Fruit fly (Drosophila melanogaster) whole organism, embryonic: ENCODE measurements around the gene CG7781.
A peak's percentile ranks its signal among the peaks of the same experiment; 100 is the strongest.

ENCODE experiments used
- Abd-B ChIP-seq: fragments of 200-800 bp; sonication (Bioruptor generic); optimal IDR thresholded peaks from 2 replicates; lab custom pipeline; 2018; ENCODE audit warnings: missing biosample characterization, mild to moderate bottlenecking, missing genetic modification characterization, moderate library complexity
- CG10267 ChIP-seq: fragments of 200-800 bp; sonication (Bioruptor generic); optimal IDR thresholded peaks from 2 replicates; lab custom pipeline; 2018; ENCODE audit warnings: missing biosample characterization, mild to moderate bottlenecking, missing genetic modification characterization, moderate library complexity
- CG10274 ChIP-seq: fragments of 200-800 bp; sonication (Bioruptor generic); optimal IDR thresholded peaks from 3 replicates; lab custom pipeline; 2017; ENCODE audit warnings: missing biosample characterization, mild to moderate bottlenecking, missing genetic modification characterization
- CG10321 ChIP-seq: fragments of 200-800 bp; sonication (Bioruptor generic); IDR thresholded peaks from 2 replicates; pipeline ENCODE4 v1.3.6; 2022; ENCODE audit warnings: missing biosample characterization, missing genetic modification characterization
- CG10565 ChIP-seq: fragments of 200-800 bp; sonication (Bioruptor generic); optimal IDR thresholded peaks from 3 replicates; lab custom pipeline; 2016; ENCODE audit warnings: missing biosample characterization, mild to moderate bottlenecking, missing genetic modification characterization
- CG10979 ChIP-seq: fragments of 200-800 bp; sonication (Bioruptor generic); optimal IDR thresholded peaks from 2 replicates; lab custom pipeline; 2018; ENCODE audit warnings: missing biosample characterization, mild to moderate bottlenecking, missing genetic modification characterization, moderate library complexity
- CG11398 ChIP-seq: fragments of 200-800 bp; sonication (Bioruptor generic); optimal IDR thresholded peaks from 2 replicates; lab custom pipeline; 2016; ENCODE audit warnings: missing biosample characterization, missing genetic modification characterization
- CG11560 ChIP-seq: fragments of 200-800 bp; sonication (Bioruptor generic); IDR thresholded peaks from 3 replicates; pipeline ENCODE4 v1.3.6; 2022; ENCODE audit warnings: missing biosample characterization, missing genetic modification characterization
- CG11696 ChIP-seq: fragments of 200-800 bp; sonication (Bioruptor generic); IDR thresholded peaks from 2 replicates; pipeline ENCODE4 v1.3.6; 2022; ENCODE audit warnings: missing biosample characterization, missing genetic modification characterization
- CG12219 ChIP-seq: fragments of 200-800 bp; sonication (Bioruptor generic); optimal IDR thresholded peaks from 3 replicates; lab custom pipeline; 2018; ENCODE audit warnings: missing biosample characterization, mild to moderate bottlenecking, missing genetic modification characterization
- CG16863 ChIP-seq: fragments of 200-800 bp; sonication (Bioruptor generic); optimal IDR thresholded peaks from 3 replicates; lab custom pipeline; 2016; ENCODE audit warnings: missing biosample characterization, missing genetic modification characterization
- CG2199 ChIP-seq: fragments of 200-800 bp; sonication (Bioruptor generic); IDR thresholded peaks from 3 replicates; pipeline ENCODE4 v1.3.6; 2022; ENCODE audit warnings: missing biosample characterization, missing genetic modification characterization
- CG31365 ChIP-seq: fragments of 200-800 bp; sonication (Bioruptor generic); optimal IDR thresholded peaks from 2 replicates; lab custom pipeline; 2018; ENCODE audit warnings: missing biosample characterization, mild to moderate bottlenecking, missing genetic modification characterization
- CG31441 ChIP-seq: fragments of 200-800 bp; sonication (Bioruptor generic); IDR thresholded peaks from 2 replicates; pipeline ENCODE4 v1.3.6; 2022; ENCODE audit warnings: missing biosample characterization, missing genetic modification characterization
- CG3838 ChIP-seq: fragments of 200-800 bp; sonication (Bioruptor generic); optimal IDR thresholded peaks from 3 replicates; lab custom pipeline; 2016; ENCODE audit warnings: missing biosample characterization, missing genetic modification characterization
- CG42726 ChIP-seq: fragments of 200-800 bp; sonication (Bioruptor generic); IDR thresholded peaks from 2 replicates; pipeline ENCODE4 v1.3.6; 2022; ENCODE audit warnings: missing biosample characterization, missing genetic modification characterization; ENCODE audit not compliant: partially characterized antibody
- CG4328 ChIP-seq: fragments of 200-800 bp; sonication (Bioruptor generic); optimal IDR thresholded peaks from 3 replicates; lab custom pipeline; 2017; ENCODE audit warnings: missing biosample characterization, missing genetic modification reagents, missing genetic modification characterization
- CG43689 ChIP-seq: fragments of 200-800 bp; sonication (Bioruptor generic); IDR thresholded peaks from 2 replicates; pipeline ENCODE4 v1.3.6; 2022; ENCODE audit warnings: missing biosample characterization, missing genetic modification characterization
- CG5953 ChIP-seq: fragments of 200-800 bp; sonication (Bioruptor generic); IDR thresholded peaks from 2 replicates; pipeline ENCODE4 v1.3.6; 2022; ENCODE audit warnings: missing biosample characterization, missing genetic modification characterization
- CG6272 ChIP-seq: fragments of 200-800 bp; sonication (Bioruptor generic); IDR thresholded peaks from 2 replicates; pipeline ENCODE4 v1.3.6; 2022; ENCODE audit warnings: missing biosample characterization, missing genetic modification characterization
- CG6689 ChIP-seq: fragments of 200-800 bp; sonication (Bioruptor generic); IDR thresholded peaks from 2 replicates; pipeline ENCODE4 v1.3.6; 2022; ENCODE audit warnings: missing biosample characterization, missing genetic modification characterization
- CG8478 ChIP-seq: fragments of >200 bp; optimal IDR thresholded peaks from 2 replicates; lab custom pipeline; 2018
- CG9609 ChIP-seq: fragments of 200-800 bp; sonication (Bioruptor generic); optimal IDR thresholded peaks from 3 replicates; lab custom pipeline; 2016; ENCODE audit warnings: missing biosample characterization, missing genetic modification characterization
- CoRest ChIP-seq: fragments of 200-800 bp; sonication (Bioruptor generic); optimal IDR thresholded peaks from 3 replicates; lab custom pipeline; 2018; ENCODE audit warnings: missing biosample characterization, mild to moderate bottlenecking, missing genetic modification characterization, moderate library complexity
- D ChIP-seq, 2 experiments: fragments of 200-800 bp in 1 of 2; fragments of >200 bp in 1 of 2; sonication (Bioruptor generic) in 1 of 2; optimal IDR thresholded peaks; 2 replicates in 1 of 2; 3 replicates in 1 of 2; lab custom pipeline; 2017; ENCODE audit warnings: mild to moderate bottlenecking in 1 of 2, missing biosample characterization in 1 of 2, missing genetic modification characterization in 1 of 2, missing genetic modification reagents in 1 of 2
- D19B ChIP-seq: fragments of 200-800 bp; sonication (Bioruptor generic); optimal IDR thresholded peaks from 2 replicates; lab custom pipeline; 2017; ENCODE audit warnings: missing biosample characterization, mild to moderate bottlenecking, missing genetic modification characterization
- Fer3 ChIP-seq: fragments of 200-800 bp; sonication (Bioruptor generic); optimal IDR thresholded peaks from 2 replicates; lab custom pipeline; 2018; ENCODE audit warnings: missing biosample characterization, mild to moderate bottlenecking, missing genetic modification characterization, moderate library complexity
- Jarid2 ChIP-seq: fragments of 200-800 bp; sonication (Bioruptor generic); optimal IDR thresholded peaks from 3 replicates; lab custom pipeline; 2017; ENCODE audit warnings: mild to moderate bottlenecking, missing biosample characterization, missing genetic modification reagents, missing genetic modification characterization
- MBD-R2 ChIP-seq: fragments of 200-800 bp; sonication (Bioruptor generic); IDR thresholded peaks from 2 replicates; pipeline ENCODE4 v1.3.6; 2022; ENCODE audit warnings: missing biosample characterization, missing genetic modification characterization
- MESR4 ChIP-seq: fragments of 200-800 bp; sonication (Bioruptor generic); optimal IDR thresholded peaks from 2 replicates; lab custom pipeline; 2018; ENCODE audit warnings: missing biosample characterization, mild to moderate bottlenecking, missing genetic modification characterization, moderate library complexity
- Meics ChIP-seq: fragments of 200-800 bp; sonication (Bioruptor generic); optimal IDR thresholded peaks from 2 replicates; lab custom pipeline; 2017; ENCODE audit warnings: missing biosample characterization, mild to moderate bottlenecking, missing genetic modification characterization
- Oaz ChIP-seq: fragments of 200-800 bp; sonication (Bioruptor generic); IDR thresholded peaks from 2 replicates; pipeline ENCODE4 v1.3.6; 2022; ENCODE audit warnings: missing biosample characterization, missing genetic modification characterization
- Side ChIP-seq: fragments of 200-800 bp; sonication (Bioruptor generic); optimal IDR thresholded peaks from 2 replicates; lab custom pipeline; 2016; ENCODE audit warnings: missing biosample characterization, missing genetic modification characterization
- Sox100B ChIP-seq: fragments of 200-800 bp; sonication (Bioruptor generic); optimal IDR thresholded peaks from 3 replicates; lab custom pipeline; 2018; ENCODE audit warnings: missing biosample characterization, mild to moderate bottlenecking, missing genetic modification characterization
- Sox102F ChIP-seq: fragments of 200-800 bp; sonication (Bioruptor generic); optimal IDR thresholded peaks from 2 replicates; lab custom pipeline; 2018; ENCODE audit warnings: missing biosample characterization, mild to moderate bottlenecking, missing genetic modification characterization, moderate library complexity
- br ChIP-seq: fragments of >200 bp; optimal IDR thresholded peaks from 2 replicates; lab custom pipeline; 2017
- cato ChIP-seq: fragments of 200-800 bp; sonication (Bioruptor generic); optimal IDR thresholded peaks from 2 replicates; lab custom pipeline; 2016; ENCODE audit warnings: missing biosample characterization, missing genetic modification characterization, borderline replicate concordance
- chm ChIP-seq: fragments of 200-800 bp; sonication (Bioruptor generic); IDR thresholded peaks from 2 replicates; pipeline ENCODE4 v1.3.6; 2022; ENCODE audit warnings: missing biosample characterization, missing genetic modification characterization
- dmrt99B ChIP-seq: fragments of 200-800 bp; sonication (Bioruptor generic); optimal IDR thresholded peaks from 2 replicates; lab custom pipeline; 2018; ENCODE audit warnings: missing biosample characterization, mild to moderate bottlenecking, missing genetic modification characterization, moderate library complexity
- emc ChIP-seq: fragments of 200-800 bp; sonication (Bioruptor generic); optimal IDR thresholded peaks from 2 replicates; lab custom pipeline; 2016; ENCODE audit warnings: missing biosample characterization, missing genetic modification characterization
- eve ChIP-seq, 2 experiments: fragments of >200 bp; optimal IDR thresholded peaks; 2 replicates each; lab custom pipeline; 2017; ENCODE audit warnings: missing biosample characterization in 2 of 2, missing genetic modification characterization in 2 of 2
- fd96Cb ChIP-seq: fragments of 200-800 bp; sonication (Bioruptor generic); optimal IDR thresholded peaks from 2 replicates; lab custom pipeline; 2018; ENCODE audit warnings: missing biosample characterization, mild to moderate bottlenecking, missing genetic modification characterization, moderate library complexity
- kay ChIP-seq: fragments of 200-800 bp; sonication (Bioruptor generic); optimal IDR thresholded peaks from 2 replicates; lab custom pipeline; 2016; ENCODE audit warnings: missing biosample characterization, missing genetic modification characterization
- klu ChIP-seq: fragments of 200-800 bp; sonication (Bioruptor generic); IDR thresholded peaks from 2 replicates; pipeline ENCODE4 v1.3.6; 2022; ENCODE audit warnings: missing biosample characterization, missing genetic modification characterization
- nom ChIP-seq: fragments of 200-800 bp; sonication (Bioruptor generic); optimal IDR thresholded peaks from 2 replicates; lab custom pipeline; 2017; ENCODE audit warnings: missing biosample characterization, missing genetic modification characterization, mild to moderate bottlenecking, moderate library complexity, missing genetic modification reagents
- scrt ChIP-seq: fragments of 200-800 bp; sonication (Bioruptor generic); optimal IDR thresholded peaks from 2 replicates; lab custom pipeline; 2018; ENCODE audit warnings: missing biosample characterization, mild to moderate bottlenecking, missing genetic modification characterization, moderate library complexity
- sisA ChIP-seq: fragments of 200-800 bp; sonication (Bioruptor generic); IDR thresholded peaks from 2 replicates; pipeline ENCODE4 v1.3.6; 2022; ENCODE audit warnings: missing biosample characterization, missing genetic modification characterization
- slbo ChIP-seq: fragments of 200-800 bp; sonication (Bioruptor generic); IDR thresholded peaks from 2 replicates; pipeline ENCODE4 v1.3.6; 2022; ENCODE audit warnings: missing biosample characterization, missing genetic modification characterization
- tio ChIP-seq: fragments of 200-800 bp; sonication (Bioruptor generic); optimal IDR thresholded peaks from 2 replicates; lab custom pipeline; 2017; ENCODE audit warnings: missing biosample characterization, missing genetic modification characterization, inconsistent platforms
- tll ChIP-seq, 2 experiments: fragments of 200-800 bp in 1 of 2; fragments of >200 bp in 1 of 2; sonication (Bioruptor generic) in 1 of 2; optimal IDR thresholded peaks; 2 replicates each; lab custom pipeline; 2017 to 2019; ENCODE audit warnings: missing biosample characterization in 2 of 2, missing genetic modification characterization in 2 of 2, mild to moderate bottlenecking in 1 of 2, moderate library complexity in 1 of 2

Gene CG7781

DNA sequence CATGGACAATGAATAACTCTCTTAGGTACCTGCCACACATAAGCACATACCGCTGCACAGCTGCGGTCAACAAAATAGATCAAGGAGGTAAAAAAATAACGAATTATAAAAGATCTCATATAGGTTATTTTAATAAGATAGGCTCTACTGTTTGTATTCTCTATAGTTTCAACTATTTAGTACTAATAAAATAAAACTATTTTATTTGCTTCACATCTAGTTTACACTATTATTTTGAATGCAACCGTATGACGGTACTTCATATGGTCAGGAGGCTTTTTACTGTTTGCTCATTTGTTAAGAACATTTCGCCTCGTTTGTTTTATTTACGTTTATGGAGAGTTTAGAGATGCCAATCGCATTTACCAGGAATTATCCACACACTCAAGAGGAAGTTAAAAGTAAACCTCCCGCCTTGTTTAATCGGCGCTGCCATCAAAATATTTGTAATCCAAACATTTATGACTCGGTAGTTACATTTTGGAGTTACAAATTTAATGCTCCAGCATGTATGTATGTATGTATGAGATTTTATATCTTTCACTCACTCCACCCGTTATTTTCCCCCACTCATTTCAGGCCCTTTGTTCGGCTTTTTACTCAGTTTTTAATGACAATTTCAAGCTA lies 50.1 kb downstream of the CG7781 start (continued):
- TF ChIP-seq CG11398 (GFP tag; lab: Kevin White, UChicago) (no peak), D (optimal IDR thresholded peaks at IDR 0.05; lab: Kevin White, UChicago) (no peak), D (GFP tag; optimal IDR thresholded peaks at IDR 0.05; lab: Kevin White, UChicago) (peak; percentile 61), Jarid2 (peak; percentile 20), sisA (GFP tag; lab: Robert Waterston, UW) (peak; percentile 55; the same call in 1 of the 2 replicates), fd96Cb (tag; lab: Kevin White, UChicago) (peak; percentile 63), klu (GFP tag; lab: Robert Waterston, UW) (no peak), Oaz (0 out of 2 replicates have a peak, but pooled peaks have one; percentile 24), CG5953 (GFP tag; lab: Robert Waterston, UW) (no peak; the same call in 1 of the 2 replicates), CG42726 (GFP tag; lab: Robert Waterston, UW) (no peak), CG10267 (peak; percentile 80), slbo (GFP tag; lab: Robert Waterston, UW) (peak; percentile 60), CG16863 (peak; percentile 6), Meics (GFP tag; lab: Kevin White, UChicago) (peak; percentile 44), CG10274 (GFP tag; lab: Kevin White, UChicago) (no peak), dmrt99B (tag; lab: Kevin White, UChicago) (peak; percentile 79), CG10321 (GFP tag; lab: Robert Waterston, UW) (no peak), CG8478 (lab: Kevin White, UChicago) (no peak), kay (GFP tag; lab: Kevin White, UChicago) (peak; percentile 3), CG4328 (GFP tag; lab: Kevin White, UChicago) (no peak), MBD-R2 (peak; percentile 30; the same call in 1 of the 2 replicates), tio (GFP tag; lab: Kevin White, UChicago) (peak; percentile 65), cato (GFP tag; lab: Kevin White, UChicago) (no peak), Fer3 (tag; lab: Kevin White, UChicago) (peak; percentile 54), CG10979 (tag; lab: Kevin White, UChicago) (peak; percentile 85), Abd-B (GFP tag; lab: Kevin White, UChicago) (peak; percentile 23), CG10565 (GFP tag; lab: Kevin White, UChicago) (no peak), nom (GFP tag; lab: Kevin White, UChicago) (peak; percentile 15), CoRest (tag; lab: Kevin White, UChicago) (peak; percentile 67), CG12219 (GFP tag; lab: Kevin White, UChicago) (peak; percentile 61), emc (GFP tag; lab: Kevin White, UChicago) (no peak), CG9609 (no peak), chm (GFP tag; lab: Robert Waterston, UW) (no peak), CG2199 (GFP tag; lab: Robert Waterston, UW) (peak; percentile 56; the same call in 1 of the 3 replicates), tll (GFP tag; optimal IDR thresholded peaks at IDR 0.05; lab: Kevin White, UChicago) (peak in 1 of 2 experiments; percentile 83), Side (GFP tag; lab: Kevin White, UChicago) (no peak), CG6272 (GFP tag; lab: Robert Waterston, UW) (no peak), MESR4 (no peak), CG11696 (peak; percentile 96), CG31441 (GFP tag; lab: Robert Waterston, UW) (peak; percentile 81), Sox100B (GFP tag; lab: Kevin White, UChicago) (peak; percentile 63), CG11560 (tag; lab: Robert Waterston, UW) (no peak), CG6689 (GFP tag; lab: Robert Waterston, UW) (peak; percentile 60), eve (GFP tag; optimal IDR thresholded peaks at IDR 0.05; lab: Kevin White, UChicago) (peak in 1 of 2 experiments; percentile 64), CG31365 (tag; lab: Kevin White, UChicago) (no peak), CG43689 (no peak), CG3838 (GFP tag; lab: Kevin White, UChicago) (no peak), D19B (GFP tag; lab: Kevin White, UChicago) (peak; percentile 21), Sox102F (GFP tag; lab: Kevin White, UChicago) (peak; percentile 76), scrt (GFP tag; lab: Kevin White, UChicago) (peak; percentile 8), br (no peak)
